Worm (Caenorhabditis elegans) whole organism, L4/young adult: ENCODE measurements around the gene F55A11.4.

ENCODE experiments used
- W03F9.2 ChIP-seq: fragments of 150-350 bp; optimal IDR thresholded peaks from 2 replicates; lab custom pipeline; 2014; ENCODE audit warnings: missing biosample characterization, missing genetic modification characterization
- dao-5 ChIP-seq: sonication (generic microtip); optimal IDR thresholded peaks from 2 replicates; lab custom pipeline; 2016; ENCODE audit warnings: missing genotype, missing genetic modification characterization, moderate library complexity, missing compliant biosample characterization
- him-1 ChIP-seq: sonication (generic microtip); optimal IDR thresholded peaks from 2 replicates; lab custom pipeline; 2016; ENCODE audit warnings: missing genotype, missing genetic modification reagents, missing genetic modification characterization, missing compliant biosample characterization

ce11 chrV:11736896-11737295, 33.4 kb upstream of the F55A11.4 start, which contains the start of gene spe-42:
- TF ChIP-seq him-1: no peak
- TF ChIP-seq W03F9.2 (tag; lab: Kevin White, UChicago): no peak
- TF ChIP-seq dao-5 (tag; lab: Kevin White, UChicago): no peak
